Fruit fly (Drosophila melanogaster) whole organism, prepupa: ENCODE results near the gene Esp.

Experiments
- Blimp-1 ChIP-seq: fragments of 200-800 bp; sonication (Bioruptor generic); optimal IDR thresholded peaks from 3 replicates; lab custom pipeline; 2017; ENCODE audit warnings: missing biosample characterization, missing genetic modification characterization, mild to moderate bottlenecking, moderate library complexity, missing genetic modification reagents
- CG31627 ChIP-seq: fragments of 200-800 bp; sonication (Bioruptor generic); optimal IDR thresholded peaks from 3 replicates; lab custom pipeline; 2016; ENCODE audit warnings: missing biosample characterization, missing genetic modification characterization
- CG6808 ChIP-seq: fragments of 200-800 bp; sonication (Bioruptor generic); optimal IDR thresholded peaks from 3 replicates; lab custom pipeline; 2017; ENCODE audit warnings: missing biosample characterization, missing genetic modification characterization, mild to moderate bottlenecking, moderate library complexity, missing genetic modification reagents
- Ets21C ChIP-seq: fragments of 200-800 bp; sonication (Bioruptor generic); optimal IDR thresholded peaks from 3 replicates; lab custom pipeline; 2016; ENCODE audit warnings: missing biosample characterization, missing genetic modification characterization
- Hr4 ChIP-seq: fragments of 200-800 bp; sonication (Bioruptor generic); optimal IDR thresholded peaks from 3 replicates; lab custom pipeline; 2016; ENCODE audit warnings: missing biosample characterization, missing genetic modification characterization
- Lpt ChIP-seq: fragments of 200-800 bp; sonication (Bioruptor generic); optimal IDR thresholded peaks from 3 replicates; lab custom pipeline; 2016; ENCODE audit warnings: missing biosample characterization, missing genetic modification characterization
- acj6 ChIP-seq: fragments of 200-800 bp; sonication (Bioruptor generic); optimal IDR thresholded peaks from 3 replicates; lab custom pipeline; 2016; ENCODE audit warnings: missing biosample characterization, missing genetic modification characterization

DNA sequence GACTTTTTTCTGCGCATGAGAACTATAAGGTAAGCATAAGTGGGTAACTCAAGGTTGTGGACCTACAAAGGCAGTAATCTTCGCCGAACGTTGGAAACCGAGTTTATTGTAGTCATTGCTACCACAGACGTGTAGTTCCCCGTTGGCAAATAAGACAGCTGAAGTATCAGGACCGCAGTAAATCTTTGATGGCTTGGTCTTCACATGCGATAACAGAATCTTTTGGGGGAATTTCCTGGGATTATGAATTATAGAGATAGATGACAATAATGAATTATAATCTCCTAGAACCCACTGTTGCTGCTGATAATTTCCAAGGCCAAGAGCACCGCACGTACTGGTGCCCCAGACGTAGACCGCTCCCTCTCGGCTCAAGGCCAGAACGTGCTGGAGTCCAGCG, 18.7 kb upstream of the Esp start:
- TF ChIP-seq acj6 (GFP tag; lab: Kevin White, UChicago): no peak
- no peak for TF ChIP-seq Ets21C
- no peak for TF ChIP-seq CG6808 (GFP tag; lab: Kevin White, UChicago)
- TF ChIP-seq Lpt (GFP tag; lab: Kevin White, UChicago): no peak
- no peak for TF ChIP-seq Blimp-1 (GFP tag; lab: Kevin White, UChicago)
- no peak for TF ChIP-seq Hr4
- TF ChIP-seq CG31627 (GFP tag; lab: Kevin White, UChicago): no peak
